Worm (Caenorhabditis elegans) whole organism, L1 larva: ENCODE measurements around the gene F11C1.9.

Experiments
- C16A3.4 ChIP-seq: fragments of 150-350 bp; optimal IDR thresholded peaks from 2 replicates; lab custom pipeline; 2014; ENCODE audit warnings: missing biosample characterization, missing genetic modification characterization
- C34B4.2 ChIP-seq: sonication (generic microtip); optimal IDR thresholded peaks from 2 replicates; lab custom pipeline; 2017; ENCODE audit warnings: mild to moderate bottlenecking, missing genetic modification characterization, missing compliant biosample characterization
- F16B12.6 ChIP-seq: fragments of 150-350 bp; optimal IDR thresholded peaks from 2 replicates; lab custom pipeline; 2014; ENCODE audit warnings: missing biosample characterization, missing genetic modification characterization
- aha-1 ChIP-seq: fragments of 150-350 bp; optimal IDR thresholded peaks from 2 replicates; lab custom pipeline; 2014; ENCODE audit warnings: missing biosample characterization, missing genetic modification characterization
- blmp-1 ChIP-seq: fragments of 150-350 bp; optimal IDR thresholded peaks from 2 replicates; lab custom pipeline; 2014; ENCODE audit warnings: missing biosample characterization, missing genetic modification characterization
- ceh-63 ChIP-seq: fragments of 200-800 bp; sonication (Bioruptor generic); optimal IDR thresholded peaks from 2 replicates; lab custom pipeline; 2018; ENCODE audit warnings: mild to moderate bottlenecking, missing genetic modification characterization, missing compliant biosample characterization
- ces-1 ChIP-seq: fragments of 150-350 bp; optimal IDR thresholded peaks from 2 replicates; lab custom pipeline; 2014; ENCODE audit warnings: missing biosample characterization, missing genetic modification reagents, missing genetic modification characterization
- efl-1 ChIP-seq, 4 experiments: fragments of 150-350 bp; optimal IDR thresholded peaks in 3 of 4; peaks in 1 of 4; 1 replicate in 1 of 4; 2 replicates in 3 of 4; lab custom pipeline; 2014; ENCODE audit warnings: missing biosample characterization in 2 of 4, missing genetic modification characterization in 2 of 4, missing genetic modification reagents in 2 of 4
- efl-3 ChIP-seq: fragments of 200-800 bp; sonication (Bioruptor generic); optimal IDR thresholded peaks from 2 replicates; lab custom pipeline; 2018; ENCODE audit warnings: mild to moderate bottlenecking, missing genetic modification characterization, missing compliant biosample characterization
- elt-3 ChIP-seq, 6 experiments: fragments of 150-350 bp in 1 of 6; sonication (generic microtip); optimal IDR thresholded peaks; 2 replicates each; lab custom pipeline; 2017 to 2018; ENCODE audit warnings: missing biosample characterization in 6 of 6, missing genetic modification characterization in 6 of 6, inconsistent platforms in 1 of 6
- fkh-4 ChIP-seq: sonication (generic microtip); optimal IDR thresholded peaks from 2 replicates; lab custom pipeline; 2016; ENCODE audit warnings: missing compliant biosample characterization, missing genetic modification characterization, borderline replicate concordance
- grh-1 ChIP-seq: fragments of 200-800 bp; sonication (Bioruptor generic); IDR thresholded peaks from 2 replicates; pipeline ENCODE4 v1.3.6; 2022; ENCODE audit warnings: missing genetic modification reagents, missing genetic modification characterization, missing compliant biosample characterization
- hlh-4 ChIP-seq: sonication (generic microtip); optimal IDR thresholded peaks from 2 replicates; lab custom pipeline; 2016; ENCODE audit warnings: mild to moderate bottlenecking, missing genetic modification characterization, missing compliant biosample characterization
- jun-1 ChIP-seq: fragments of 150-350 bp; optimal IDR thresholded peaks from 2 replicates; lab custom pipeline; 2014; ENCODE audit warnings: missing biosample characterization, missing genetic modification reagents, missing genetic modification characterization
- lin-13 ChIP-seq: fragments of 150-350 bp; optimal IDR thresholded peaks from 2 replicates; lab custom pipeline; 2014; ENCODE audit warnings: missing biosample characterization, missing genetic modification reagents, missing genetic modification characterization
- lin-14 ChIP-seq: fragments of 200-800 bp; sonication (Bioruptor generic); optimal IDR thresholded peaks from 2 replicates; lab custom pipeline; 2018; ENCODE audit warnings: mild to moderate bottlenecking, missing genetic modification characterization, moderate library complexity, missing compliant biosample characterization
- lin-15B ChIP-seq: fragments of 150-350 bp; sonication (generic microtip); optimal IDR thresholded peaks from 3 replicates; lab custom pipeline; 2014; ENCODE audit warnings: missing biosample characterization, missing genetic modification characterization
- lin-35 ChIP-seq, 2 experiments: fragments of 150-350 bp; optimal IDR thresholded peaks; 2 replicates each; lab custom pipeline; 2014; ENCODE audit warnings: missing biosample characterization in 2 of 2, missing genetic modification characterization in 2 of 2, missing genetic modification reagents in 2 of 2
- lir-3 ChIP-seq: sonication (generic microtip); optimal IDR thresholded peaks from 2 replicates; lab custom pipeline; 2016; ENCODE audit warnings: mild to moderate bottlenecking, missing genetic modification characterization, moderate library complexity, missing compliant biosample characterization; ENCODE audit not compliant: poor library complexity
- lsy-2 ChIP-seq, 2 experiments: fragments of 150-350 bp; optimal IDR thresholded peaks; 2 replicates each; lab custom pipeline; 2014; ENCODE audit warnings: missing biosample characterization in 2 of 2, missing genetic modification characterization in 2 of 2
- mab-9 ChIP-seq: fragments of 200-800 bp; sonication (Bioruptor generic); IDR thresholded peaks from 2 replicates; pipeline ENCODE4 v1.3.6; 2022; ENCODE audit warnings: missing genetic modification reagents, missing genetic modification characterization, missing compliant biosample characterization
- mdl-1 ChIP-seq, 2 experiments: fragments of 150-350 bp; optimal IDR thresholded peaks; 2 replicates each; lab custom pipeline; 2014 to 2017; ENCODE audit warnings: missing biosample characterization in 2 of 2, missing genetic modification characterization in 2 of 2, inconsistent platforms in 1 of 2
- mep-1 ChIP-seq: fragments of 150-350 bp; optimal IDR thresholded peaks from 2 replicates; lab custom pipeline; 2014; ENCODE audit warnings: missing biosample characterization, missing genetic modification characterization
- nhr-11 ChIP-seq: fragments of 150-350 bp; optimal IDR thresholded peaks from 2 replicates; lab custom pipeline; 2014; ENCODE audit warnings: missing biosample characterization, missing genetic modification characterization
- nhr-19 ChIP-seq: fragments of 200-800 bp; sonication (Bioruptor generic); conservative IDR thresholded peaks from 2 replicates; pipeline ENCODE4 v1.3.6; 2022; ENCODE audit warnings: missing genetic modification characterization, missing compliant biosample characterization
- nhr-20 ChIP-seq: sonication (generic microtip); optimal IDR thresholded peaks from 2 replicates; lab custom pipeline; 2016; ENCODE audit warnings: mild to moderate bottlenecking, missing genetic modification characterization, missing compliant biosample characterization
- nhr-237 ChIP-seq: fragments of 150-350 bp; optimal IDR thresholded peaks from 2 replicates; lab custom pipeline; 2014; ENCODE audit warnings: missing biosample characterization, missing genetic modification characterization
- nhr-71 ChIP-seq: sonication (generic microtip); optimal IDR thresholded peaks from 2 replicates; lab custom pipeline; 2016; ENCODE audit warnings: mild to moderate bottlenecking, missing genetic modification characterization, moderate library complexity, missing compliant biosample characterization
- nhr-77 ChIP-seq: fragments of 150-350 bp; optimal IDR thresholded peaks from 2 replicates; lab custom pipeline; 2014; ENCODE audit warnings: missing biosample characterization, missing genetic modification characterization
- nhr-85 ChIP-seq: sonication (generic microtip); peaks from one replicate; lab custom pipeline; 2016; ENCODE audit warnings: missing genetic modification characterization, inconsistent platforms, missing compliant biosample characterization
- nhr-90 ChIP-seq: sonication (generic microtip); optimal IDR thresholded peaks from 2 replicates; lab custom pipeline; 2016; ENCODE audit warnings: mild to moderate bottlenecking, missing genetic modification characterization, missing compliant biosample characterization; ENCODE audit not compliant: poor library complexity
- rnt-1 ChIP-seq: sonication (generic microtip); optimal IDR thresholded peaks from 2 replicates; lab custom pipeline; 2016; ENCODE audit warnings: mild to moderate bottlenecking, missing genetic modification characterization, moderate library complexity, missing compliant biosample characterization
- snu-23 ChIP-seq: sonication (generic microtip); optimal IDR thresholded peaks from 2 replicates; lab custom pipeline; 2016; ENCODE audit warnings: missing genetic modification characterization, missing compliant biosample characterization
- sptf-1 ChIP-seq: fragments of 150-350 bp; optimal IDR thresholded peaks from 2 replicates; lab custom pipeline; 2014; ENCODE audit warnings: missing biosample characterization, missing genetic modification characterization
- sup-37 ChIP-seq: fragments of 200-800 bp; sonication (Bioruptor generic); optimal IDR thresholded peaks from 2 replicates; lab custom pipeline; 2018; ENCODE audit warnings: mild to moderate bottlenecking, missing genetic modification characterization, missing compliant biosample characterization
- swsn-7 ChIP-seq: sonication (generic microtip); optimal IDR thresholded peaks from 2 replicates; lab custom pipeline; 2016; ENCODE audit warnings: missing genetic modification characterization, missing compliant biosample characterization
- tlp-1 ChIP-seq: fragments of 150-350 bp; optimal IDR thresholded peaks from 2 replicates; lab custom pipeline; 2014; ENCODE audit warnings: missing biosample characterization, missing genetic modification characterization
- zip-4 ChIP-seq: fragments of 200-800 bp; sonication (Bioruptor generic); optimal IDR thresholded peaks from 2 replicates; lab custom pipeline; 2018; ENCODE audit warnings: mild to moderate bottlenecking, missing genetic modification characterization, moderate library complexity, missing compliant biosample characterization
- ztf-11 ChIP-seq, 2 experiments: sonication (generic microtip); optimal IDR thresholded peaks; 2 replicates each; lab custom pipeline; 2016 to 2017; ENCODE audit warnings: missing genetic modification characterization in 2 of 2, missing biosample characterization in 1 of 2, missing compliant biosample characterization in 1 of 2

F11C1.9 gene

DNA sequence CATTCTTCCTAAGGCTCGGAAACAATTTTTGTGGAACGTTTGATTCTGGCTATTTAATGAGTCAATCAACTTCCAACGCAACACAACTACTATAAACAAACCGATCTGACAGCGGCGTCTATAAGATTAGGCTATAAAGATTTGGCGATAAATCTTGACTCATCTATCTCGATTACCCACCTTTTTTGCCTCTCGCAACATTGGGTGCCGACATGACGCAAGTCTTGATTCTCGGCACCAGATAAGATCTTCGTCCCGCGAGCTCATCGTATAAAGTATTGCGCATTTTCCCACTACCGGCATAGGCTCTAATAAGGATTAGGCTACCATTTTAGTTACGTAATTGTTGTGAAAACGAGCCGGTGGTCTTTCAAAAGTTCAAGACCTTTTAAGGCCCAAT is 34.5 kb upstream of the F11C1.9 start:
- peak; percentile 12 for TF ChIP-seq lin-14 (GFP tag; lab: Kevin White, UChicago)
- TF ChIP-seq sup-37 (GFP tag; lab: Kevin White, UChicago), result no peak
- TF ChIP-seq lin-15B (tag; lab: Kevin White, UChicago), result no peak
- no peak for TF ChIP-seq ceh-63
- no peak for TF ChIP-seq ces-1 (GFP tag; lab: Kevin White, UChicago)
- TF ChIP-seq nhr-85 (tag; lab: Kevin White, UChicago), result peak; percentile 77
- no peak for TF ChIP-seq lin-13 (GFP tag; lab: Kevin White, UChicago)
- TF ChIP-seq nhr-11, result no peak

DNA sequence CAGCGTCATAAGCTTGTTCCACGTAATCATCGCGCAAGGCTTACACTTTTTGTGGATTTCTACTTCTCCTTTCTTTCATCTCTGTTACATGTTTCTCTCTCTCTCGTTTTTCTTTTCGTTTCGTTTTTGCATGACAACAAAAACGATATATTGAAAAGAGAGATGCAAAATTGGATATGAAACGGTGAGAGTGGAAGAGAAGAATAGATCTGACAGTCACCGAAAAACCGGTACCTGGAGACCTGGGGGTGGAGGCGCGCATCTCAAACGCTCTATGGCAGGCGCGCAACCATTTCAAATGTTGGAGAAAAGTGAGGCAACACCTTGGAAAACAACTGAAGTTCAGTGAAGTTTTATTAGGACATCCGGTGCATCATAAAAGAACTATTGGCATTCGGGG is 32.3 kb upstream of the F11C1.9 start:
- TF ChIP-seq C16A3.4 (tag; lab: Kevin White, UChicago) (peak; percentile 3), sup-37 (GFP tag; lab: Kevin White, UChicago) (no peak), fkh-4 (no peak), mep-1 (tag; lab: Kevin White, UChicago) (peak; percentile 70), lin-35 (GFP tag; optimal IDR thresholded peaks at IDR 0.05; lab: Kevin White, UChicago) (peak in 1 of 2 experiments; percentile 29), lir-3 (tag; lab: Kevin White, UChicago) (no peak), F16B12.6 (tag; lab: Kevin White, UChicago) (no peak), lin-13 (GFP tag; lab: Kevin White, UChicago) (no peak), C34B4.2 (tag; lab: Kevin White, UChicago) (no peak), grh-1 (GFP tag; lab: Robert Waterston, UW) (peak; percentile 79), ztf-11 (tag; optimal IDR thresholded peaks at IDR 0.05; lab: Kevin White, UChicago) (no peak), ces-1 (GFP tag; lab: Kevin White, UChicago) (no peak), rnt-1 (tag; lab: Kevin White, UChicago) (no peak), nhr-237 (tag; lab: Kevin White, UChicago) (no peak), nhr-19 (peak; percentile 16; the same call in 1 of the 2 replicates), elt-3 (tag; optimal IDR thresholded peaks at IDR 0.05; lab: Kevin White, UChicago) (peak in 4 of 6 experiments; percentile 22 to 50 (median 40)), nhr-71 (tag; lab: Kevin White, UChicago) (peak; percentile 55), nhr-77 (tag; lab: Kevin White, UChicago) (no peak), nhr-20 (tag; lab: Kevin White, UChicago) (peak; percentile 64), efl-1 (optimal IDR thresholded peaks at IDR 0.05; lab: Kevin White, UChicago) (no peak), efl-1 (GFP tag; optimal IDR thresholded peaks at IDR 0.05 in 1 of 2; lab: Kevin White, UChicago) (peak in 1 of 2 experiments; percentile 82), jun-1 (no peak), lin-14 (GFP tag; lab: Kevin White, UChicago) (peak; percentile 78), nhr-11 (no peak), mdl-1 (tag; optimal IDR thresholded peaks at IDR 0.05; lab: Kevin White, UChicago) (peak in 1 of 2 experiments; percentile 19), nhr-85 (tag; lab: Kevin White, UChicago) (peak; percentile 91), swsn-7 (tag; lab: Kevin White, UChicago) (peak; percentile 28), blmp-1 (peak; percentile 98), nhr-90 (tag; lab: Kevin White, UChicago) (peak; percentile 51), lin-15B (tag; lab: Kevin White, UChicago) (no peak), hlh-4 (tag; lab: Kevin White, UChicago) (no peak), lsy-2 (tag; optimal IDR thresholded peaks at IDR 0.05; lab: Kevin White, UChicago) (peak in 1 of 2 experiments; percentile 44), mab-9 (GFP tag; lab: Robert Waterston, UW) (no peak), snu-23 (GFP tag; lab: Kevin White, UChicago) (peak; percentile 51), efl-3 (GFP tag; lab: Kevin White, UChicago) (no peak), tlp-1 (no peak), aha-1 (tag; lab: Kevin White, UChicago) (no peak), sptf-1 (tag; lab: Kevin White, UChicago) (no peak), zip-4 (GFP tag; lab: Kevin White, UChicago) (no peak)
